Fruit fly (Drosophila melanogaster) S2 (cell line): ENCODE measurements around the gene CG9192.
"Not testable (repeated sequence)": the region's sequence is repeated elsewhere in the genome, so short reads cannot be mapped to it uniquely, and the experiment has no call there.

Source experiments
- CG8478 ChIP-seq: fragments of >200 bp; optimal IDR thresholded peaks from 2 replicates; lab custom pipeline; 2018
- CTCF ChIP-seq, 2 experiments: fragments of >200 bp; optimal IDR thresholded peaks; 2 replicates each; lab custom pipeline; 2018

Gene CG9192

dm6 chr3L:1238219-1238618, at the start of gene CG9192:
CG9192 (minus strand) TSS chr3L:1238319.
- TF ChIP-seq CTCF (optimal IDR thresholded peaks at IDR 0.05; lab: Kevin White, UChicago): no peak
- TF ChIP-seq CG8478 (lab: Kevin White, UChicago): no peak

dm6 chr3L:1280890-1281622, 42.9 kb upstream of the CG9192 start:
- TF ChIP-seq CG8478 (lab: Kevin White, UChicago) (no peak), CTCF (optimal IDR thresholded peaks at IDR 0.05; lab: Kevin White, UChicago) (no peak)

dm6 chr3L:1279685-1280084, 41.6 kb upstream of the CG9192 start:
- TF ChIP-seq CG8478 (lab: Kevin White, UChicago) (no peak), CTCF (optimal IDR thresholded peaks at IDR 0.05; lab: Kevin White, UChicago) (no peak)

- TF ChIP-seq CG8478 (lab: Kevin White, UChicago) (no peak), CTCF (optimal IDR thresholded peaks at IDR 0.05; lab: Kevin White, UChicago) (no peak)
Observed at dm6 chr3L:1277937-1278336, 39.8 kb upstream of the CG9192 start.

- TF ChIP-seq CTCF (optimal IDR thresholded peaks at IDR 0.05; lab: Kevin White, UChicago): no peak
- TF ChIP-seq CG8478 (lab: Kevin White, UChicago): no peak
Observed at dm6 chr3L:1275767-1276166, 37.6 kb upstream of the CG9192 start, which contains the start of gene CG32333. CG32333 (plus strand) TSS chr3L:1275956.

- TF ChIP-seq CTCF (optimal IDR thresholded peaks at IDR 0.05; lab: Kevin White, UChicago) (no peak), CG8478 (lab: Kevin White, UChicago) (no peak)
Observed at dm6 chr3L:1269013-1269412, 30.9 kb upstream of the CG9192 start.

dm6 chr3L:1265423-1266002, 27.4 kb upstream of the CG9192 start:
- TF ChIP-seq CG8478 (lab: Kevin White, UChicago) (no peak), CTCF (optimal IDR thresholded peaks at IDR 0.05; lab: Kevin White, UChicago) (no peak)

dm6 chr3L:1264998-1265397, 26.9 kb upstream of the CG9192 start:
- TF ChIP-seq CTCF (optimal IDR thresholded peaks at IDR 0.05; lab: Kevin White, UChicago) (no peak), CG8478 (lab: Kevin White, UChicago) (no peak)

dm6 chr3L:1258547-1258946, 20.4 kb upstream of the CG9192 start:
- TF ChIP-seq CG8478 (lab: Kevin White, UChicago) (no peak), CTCF (optimal IDR thresholded peaks at IDR 0.05; lab: Kevin White, UChicago) (no peak)

- TF ChIP-seq CG8478 (lab: Kevin White, UChicago): no peak
- TF ChIP-seq CTCF (optimal IDR thresholded peaks at IDR 0.05; lab: Kevin White, UChicago): no peak
Observed at dm6 chr3L:1256061-1256780, 18.1 kb upstream of the CG9192 start, which contains the start of gene tfc. tfc (plus strand) TSS chr3L:1256449.

dm6 chr3L:1251712-1252111, 13.6 kb upstream of the CG9192 start, which contains the start of the genes CG9130 and CG9133:
CG9130 (plus strand) TSS chr3L:1252012.
CG9133 (plus strand) TSS chr3L:1252012.
- TF ChIP-seq CTCF (optimal IDR thresholded peaks at IDR 0.05; lab: Kevin White, UChicago): no peak
- no peak for TF ChIP-seq CG8478 (lab: Kevin White, UChicago)

dm6 chr3L:1250396-1250795, 12.3 kb upstream of the CG9192 start, which contains the start of gene Bfc:
Bfc (plus strand) TSS chr3L:1250696.
- TF ChIP-seq CG8478 (lab: Kevin White, UChicago): no peak
- no peak for TF ChIP-seq CTCF (optimal IDR thresholded peaks at IDR 0.05; lab: Kevin White, UChicago)

dm6 chr3L:1247627-1248295, 9.6 kb upstream of the CG9192 start, which contains the start of the genes Psf1 and Sac1:
Psf1 (minus strand) TSS chr3L:1247677.
Sac1 (plus strand) TSS chr3L:1247817.
- TF ChIP-seq CTCF (optimal IDR thresholded peaks at IDR 0.05; lab: Kevin White, UChicago) (peak; percentile 8 to 30), CG8478 (lab: Kevin White, UChicago) (no peak)

dm6 chr3L:1246823-1247222, 8.7 kb upstream of the CG9192 start, which contains the start of gene CG32318:
CG32318 (minus strand) TSS chr3L:1246923.
- not testable (repeated sequence) for TF ChIP-seq CTCF (optimal IDR thresholded peaks at IDR 0.05; lab: Kevin White, UChicago); CG8478 (lab: Kevin White, UChicago)
